Fruit fly (Drosophila melanogaster): ENCODE measurements around the gene Tim17a2.

Tim17a2 gene

dm6 chr3R:5295090-5295489 lies 32.6 kb upstream of the Tim17a2 start:
- TF ChIP-seq EcR (GFP tag; optimal IDR thresholded peaks at IDR 0.05), result no peak
- TF ChIP-seq CG8478 (optimal IDR thresholded peaks at IDR 0.05), result no peak
- TF ChIP-seq psq (optimal IDR thresholded peaks at IDR 0.05), result no peak
- no peak for TF ChIP-seq Dll (optimal IDR thresholded peaks at IDR 0.05)
- TF ChIP-seq usp (GFP tag; optimal IDR thresholded peaks at IDR 0.05), result no peak
- TF ChIP-seq pan (optimal IDR thresholded peaks at IDR 0.05), result no peak

DNA sequence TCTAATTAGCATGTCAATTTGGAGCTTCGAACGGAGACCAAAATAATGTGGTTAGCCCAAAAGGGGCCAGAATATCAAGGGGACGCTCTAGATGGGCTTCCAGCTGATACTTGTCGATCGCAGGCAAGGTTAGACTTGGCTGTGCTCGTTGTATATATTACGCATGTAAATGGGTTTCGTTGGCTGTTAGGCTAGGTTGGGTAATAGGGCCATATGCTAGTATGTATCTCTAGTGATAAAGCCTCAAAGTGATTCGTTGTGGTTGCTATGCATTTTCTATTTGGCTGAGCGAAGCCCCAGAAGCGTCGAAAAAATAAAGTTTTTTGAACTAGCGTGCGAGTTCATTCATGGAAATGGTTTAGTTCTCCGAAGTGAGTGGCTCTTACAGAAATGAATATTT lies 28.2 kb upstream of the Tim17a2 start:
- TF ChIP-seq CG8478 (optimal IDR thresholded peaks at IDR 0.05), result no peak
- TF ChIP-seq psq (optimal IDR thresholded peaks at IDR 0.05), result no peak
- TF ChIP-seq usp (GFP tag; optimal IDR thresholded peaks at IDR 0.05), result no peak
- no peak for TF ChIP-seq pan (optimal IDR thresholded peaks at IDR 0.05)
- TF ChIP-seq EcR (GFP tag; optimal IDR thresholded peaks at IDR 0.05), result no peak
- no peak for TF ChIP-seq Dll (optimal IDR thresholded peaks at IDR 0.05)

DNA sequence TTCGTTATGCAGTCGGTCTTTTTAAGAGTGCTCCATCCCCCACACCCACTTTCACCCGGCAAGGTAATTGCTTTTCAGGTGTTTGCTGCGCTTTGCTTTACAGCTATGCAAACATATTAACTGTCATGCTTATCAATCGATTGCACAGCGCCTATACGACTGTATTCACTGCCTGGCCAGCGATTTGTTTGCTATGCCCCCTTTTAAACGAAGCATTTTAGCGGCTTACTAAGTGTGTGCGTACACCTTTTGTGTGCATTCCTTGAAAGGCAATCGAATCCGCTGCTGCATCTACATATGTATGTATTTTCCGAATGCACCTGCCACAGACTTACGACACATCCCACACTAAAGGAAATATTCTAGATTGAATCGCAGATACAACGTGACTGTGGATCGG lies 25.5 kb upstream of the Tim17a2 start:
- TF ChIP-seq Dll (optimal IDR thresholded peaks at IDR 0.05), result no peak
- TF ChIP-seq pan (optimal IDR thresholded peaks at IDR 0.05), result no peak
- no peak for TF ChIP-seq psq (optimal IDR thresholded peaks at IDR 0.05)
- TF ChIP-seq usp (GFP tag; optimal IDR thresholded peaks at IDR 0.05), result no peak

- TF ChIP-seq CG8478 (optimal IDR thresholded peaks at IDR 0.05) (no peak), EcR (GFP tag; optimal IDR thresholded peaks at IDR 0.05) (no peak), usp (GFP tag; optimal IDR thresholded peaks at IDR 0.05) (no peak), psq (optimal IDR thresholded peaks at IDR 0.05) (no peak), pan (optimal IDR thresholded peaks at IDR 0.05) (no peak), Dll (optimal IDR thresholded peaks at IDR 0.05) (no peak)
Measured at dm6 chr3R:5286918-5287636, 24.6 kb upstream of the Tim17a2 start.

dm6 chr3R:5285937-5286336 lies 23.4 kb upstream of the Tim17a2 start:
- no peak for TF ChIP-seq usp (GFP tag; optimal IDR thresholded peaks at IDR 0.05)
- TF ChIP-seq CG8478 (optimal IDR thresholded peaks at IDR 0.05), result no peak
- no peak for TF ChIP-seq EcR (GFP tag; optimal IDR thresholded peaks at IDR 0.05)
- no peak for TF ChIP-seq pan (optimal IDR thresholded peaks at IDR 0.05)
- no peak for TF ChIP-seq psq (optimal IDR thresholded peaks at IDR 0.05)
- TF ChIP-seq Dll (optimal IDR thresholded peaks at IDR 0.05), result no peak

DNA sequence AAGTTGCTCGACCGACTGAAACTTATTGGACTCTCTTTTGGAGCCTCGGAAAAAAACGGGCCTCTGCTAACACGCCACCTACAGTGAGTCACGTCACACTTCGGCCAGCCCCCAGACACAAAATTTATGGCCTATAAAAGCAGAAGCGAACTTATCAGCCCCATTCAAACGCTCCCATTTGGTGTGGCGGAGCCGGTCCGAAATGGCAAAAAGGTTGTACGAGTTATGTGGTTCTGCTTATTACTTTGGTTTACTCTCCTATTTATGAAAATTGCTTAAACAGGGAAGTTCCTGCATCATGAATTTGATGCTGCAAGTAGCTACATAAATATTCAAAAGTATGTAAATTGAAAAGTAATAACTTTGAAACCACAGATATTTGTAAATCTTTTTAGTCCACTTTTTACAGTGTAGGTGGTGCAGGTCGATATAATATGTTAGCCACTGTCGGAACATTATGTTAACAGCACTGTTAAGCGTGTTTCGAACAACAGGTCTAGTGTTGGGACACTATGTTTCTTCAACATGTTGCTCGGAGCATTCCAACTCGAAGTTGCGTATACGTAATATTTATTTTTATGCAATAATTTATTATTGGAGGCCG lies 21.0 kb upstream of the Tim17a2 start:
- TF ChIP-seq usp (GFP tag; optimal IDR thresholded peaks at IDR 0.05) (no peak), CG8478 (optimal IDR thresholded peaks at IDR 0.05) (no peak), psq (optimal IDR thresholded peaks at IDR 0.05) (no peak), Dll (optimal IDR thresholded peaks at IDR 0.05) (no peak), pan (optimal IDR thresholded peaks at IDR 0.05) (no peak), EcR (GFP tag; optimal IDR thresholded peaks at IDR 0.05) (no peak)

- TF ChIP-seq psq (optimal IDR thresholded peaks at IDR 0.05) (peak; percentile 69), usp (GFP tag; optimal IDR thresholded peaks at IDR 0.05) (no peak)
Measured at dm6 chr3R:5282755-5283359, 20.4 kb upstream of the Tim17a2 start.

- no peak for TF ChIP-seq CG8478 (optimal IDR thresholded peaks at IDR 0.05)
- TF ChIP-seq psq (optimal IDR thresholded peaks at IDR 0.05), result no peak
- TF ChIP-seq EcR (GFP tag; optimal IDR thresholded peaks at IDR 0.05), result no peak
- peak; percentile 53 for TF ChIP-seq pan (optimal IDR thresholded peaks at IDR 0.05)
- no peak for TF ChIP-seq Dll (optimal IDR thresholded peaks at IDR 0.05)
- TF ChIP-seq usp (GFP tag; optimal IDR thresholded peaks at IDR 0.05), result no peak
Measured at dm6 chr3R:5281094-5281493, 18.6 kb upstream of the Tim17a2 start.

dm6 chr3R:5280380-5280779 lies 17.9 kb upstream of the Tim17a2 start:
- no peak for TF ChIP-seq psq (optimal IDR thresholded peaks at IDR 0.05)
- no peak for TF ChIP-seq usp (GFP tag; optimal IDR thresholded peaks at IDR 0.05)
- no peak for TF ChIP-seq Dll (optimal IDR thresholded peaks at IDR 0.05)
- no peak for TF ChIP-seq EcR (GFP tag; optimal IDR thresholded peaks at IDR 0.05)
- TF ChIP-seq CG8478 (optimal IDR thresholded peaks at IDR 0.05), result no peak
- no peak for TF ChIP-seq pan (optimal IDR thresholded peaks at IDR 0.05)

DNA sequence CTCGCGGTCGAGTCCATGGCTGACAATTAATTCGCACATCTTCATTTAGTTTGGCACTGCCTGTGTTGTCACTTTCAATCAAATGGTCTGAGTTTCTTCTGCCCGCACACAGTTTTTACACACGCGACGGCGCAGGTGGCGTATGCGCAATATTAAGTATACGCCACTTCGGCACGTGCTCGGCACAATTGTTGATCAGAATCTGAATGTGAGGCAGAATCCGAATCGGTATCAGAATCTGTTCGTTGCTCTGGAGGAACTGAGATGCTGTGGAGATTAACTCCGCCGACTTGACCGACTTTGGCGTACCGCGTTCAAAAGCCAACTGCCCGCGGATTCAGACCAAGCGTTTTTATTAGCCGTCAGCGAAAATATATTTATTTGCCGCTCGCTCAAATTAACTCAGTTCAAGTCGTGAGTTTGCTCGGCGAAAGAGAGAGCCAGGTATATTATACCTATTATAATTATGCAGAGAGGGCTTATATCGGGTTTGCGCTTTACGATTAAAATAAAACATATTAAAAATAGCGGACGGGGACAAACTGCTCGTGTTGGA lies 17.2 kb upstream of the Tim17a2 start:
- no peak for TF ChIP-seq CG8478 (optimal IDR thresholded peaks at IDR 0.05)
- no peak for TF ChIP-seq psq (optimal IDR thresholded peaks at IDR 0.05)
- no peak for TF ChIP-seq Dll (optimal IDR thresholded peaks at IDR 0.05)
- no peak for TF ChIP-seq EcR (GFP tag; optimal IDR thresholded peaks at IDR 0.05)
- no peak for TF ChIP-seq usp (GFP tag; optimal IDR thresholded peaks at IDR 0.05)
- TF ChIP-seq pan (optimal IDR thresholded peaks at IDR 0.05), result no peak

dm6 chr3R:5278627-5279026 lies 16.1 kb upstream of the Tim17a2 start:
- TF ChIP-seq usp (GFP tag; optimal IDR thresholded peaks at IDR 0.05), result no peak

DNA sequence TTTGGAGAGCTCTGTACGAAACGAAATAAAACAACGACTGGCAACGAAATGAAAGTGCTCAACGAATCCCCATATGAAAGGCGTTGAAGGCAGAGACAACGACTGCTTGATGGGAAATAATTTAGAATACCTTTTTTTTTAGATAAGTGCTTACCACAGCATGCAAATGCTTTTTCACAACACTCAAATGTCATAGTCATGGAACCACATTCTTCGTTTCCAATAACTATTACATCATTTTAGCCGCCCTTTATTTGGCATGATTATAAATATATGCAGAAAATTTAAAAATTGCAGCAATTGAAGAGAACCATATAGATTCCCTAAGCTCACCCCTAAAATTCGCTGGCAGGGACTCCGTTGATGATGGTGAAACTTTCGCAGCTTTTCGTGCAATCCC lies 15.2 kb upstream of the Tim17a2 start, which contains the start of gene CG31538:
Gene CG31538 (minus strand): TSS at position 101 of the 400 bp plus-strand sequence.
- TF ChIP-seq usp (GFP tag; optimal IDR thresholded peaks at IDR 0.05) (no peak), pan (optimal IDR thresholded peaks at IDR 0.05) (no peak), CG8478 (optimal IDR thresholded peaks at IDR 0.05) (no peak), Dll (optimal IDR thresholded peaks at IDR 0.05) (no peak), EcR (GFP tag; optimal IDR thresholded peaks at IDR 0.05) (no peak), psq (optimal IDR thresholded peaks at IDR 0.05) (no peak)

Data from whole organism.